Worm (Caenorhabditis elegans) whole organism, late embryonic: ENCODE data around the gene T27D12.1.

ENCODE experiments used
- T23F11.4 ChIP-seq: fragments of 200-800 bp; sonication (Bioruptor generic); optimal IDR thresholded peaks from 2 replicates; lab custom pipeline; 2018; ENCODE audit warnings: mild to moderate bottlenecking, missing genetic modification characterization, missing compliant biosample characterization
- ama-1 ChIP-seq: fragments of 150-350 bp; optimal IDR thresholded peaks from 2 replicates; lab custom pipeline; 2014
- fkh-6 ChIP-seq: sonication (generic microtip); optimal IDR thresholded peaks from 2 replicates; lab custom pipeline; 2016; ENCODE audit warnings: missing genetic modification characterization, missing compliant biosample characterization
- pax-1 ChIP-seq: fragments of 150-350 bp; optimal IDR thresholded peaks from 2 replicates; lab custom pipeline; 2014; ENCODE audit warnings: missing biosample characterization, missing genetic modification characterization
- unc-3 ChIP-seq, 2 experiments: fragments of 200-800 bp in 1 of 2; sonication (Bioruptor generic) in 1 of 2; sonication (generic microtip) in 1 of 2; conservative IDR thresholded peaks in 1 of 2; optimal IDR thresholded peaks in 1 of 2; 2 replicates each; pipeline versions ENCODE4 v1.3.6 to Lab custom; 2016 to 2022; ENCODE audit warnings: missing compliant biosample characterization in 2 of 2, missing genetic modification characterization in 2 of 2, missing genetic modification reagents in 1 of 2

ce11 chrII:11887724-11888123, 45.3 kb downstream of the T27D12.1 start:
- TF ChIP-seq pax-1 (tag; lab: Kevin White, UChicago) (no peak), fkh-6 (no peak), ama-1 (lab: Kevin White, UChicago) (no peak), unc-3 (GFP tag; conservative IDR thresholded peaks at IDR 0.05; lab: Robert Waterston, UW) (no peak), unc-3 (tag; optimal IDR thresholded peaks at IDR 0.05; lab: Kevin White, UChicago) (no peak), T23F11.4 (no peak)
